Worm (Caenorhabditis elegans): ENCODE data around the gene rnp-2.

- TF ChIP-seq nhr-237 (tag; optimal IDR thresholded peaks at IDR 0.05) = no peak
- TF ChIP-seq mdl-1 (tag; optimal IDR thresholded peaks at IDR 0.05) = no peak
- no peak for TF ChIP-seq nhr-77 (tag; optimal IDR thresholded peaks at IDR 0.05)
- no peak for TF ChIP-seq spr-1 (tag; optimal IDR thresholded peaks at IDR 0.05)
- no peak for TF ChIP-seq zag-1 (tag; optimal IDR thresholded peaks at IDR 0.05)
These were observed 1.9 kb downstream of the rnp-2 start, which contains the start of gene rnp-3 for ce11 chrIV:4173789-4174188.
